Worm (Caenorhabditis elegans): Measurements from ENCODE around the gene ZK669.2.

- no peak for TF ChIP-seq fos-1 (tag; optimal IDR thresholded peaks at IDR 0.05)
- no peak for TF ChIP-seq skn-1 (tag; optimal IDR thresholded peaks at IDR 0.05)
- no peak for TF ChIP-seq mep-1 (tag; optimal IDR thresholded peaks at IDR 0.05)
- TF ChIP-seq vab-15 (tag; optimal IDR thresholded peaks at IDR 0.05), result no peak
- TF ChIP-seq egl-27 (tag; optimal IDR thresholded peaks at IDR 0.05), result no peak
Measured at ce11 chrII:7900190-7900672, 37.7 kb downstream of the ZK669.2 start, which contains the start of gene rev-1.
